Worm (Caenorhabditis elegans) whole organism, L1 larva: ENCODE results near the gene ceh-86.
A peak's percentile ranks its signal among the peaks of the same experiment; 100 is the strongest.

Experiments used
- C34B4.2 ChIP-seq: sonication (generic microtip); optimal IDR thresholded peaks from 2 replicates; lab custom pipeline; 2017; ENCODE audit warnings: mild to moderate bottlenecking, missing genetic modification characterization, missing compliant biosample characterization
- Y116A8C.19 ChIP-seq: sonication (generic microtip); optimal IDR thresholded peaks from 2 replicates; lab custom pipeline; 2016; ENCODE audit warnings: missing compliant biosample characterization, missing genetic modification characterization, borderline replicate concordance
- aha-1 ChIP-seq: fragments of 150-350 bp; optimal IDR thresholded peaks from 2 replicates; lab custom pipeline; 2014; ENCODE audit warnings: missing biosample characterization, missing genetic modification characterization
- ceh-63 ChIP-seq: fragments of 200-800 bp; sonication (Bioruptor generic); optimal IDR thresholded peaks from 2 replicates; lab custom pipeline; 2018; ENCODE audit warnings: mild to moderate bottlenecking, missing genetic modification characterization, missing compliant biosample characterization
- ceh-8 ChIP-seq: fragments of 200-800 bp; sonication (Bioruptor generic); optimal IDR thresholded peaks from 2 replicates; lab custom pipeline; 2018; ENCODE audit warnings: mild to moderate bottlenecking, missing genetic modification characterization, moderate library complexity, missing compliant biosample characterization
- ceh-88 ChIP-seq: fragments of 200-800 bp; sonication (Bioruptor generic); IDR thresholded peaks from 2 replicates; pipeline ENCODE4 v1.3.6; 2022; ENCODE audit warnings: missing genetic modification characterization, missing compliant biosample characterization
- ceh-90 ChIP-seq: sonication (generic microtip); optimal IDR thresholded peaks from 2 replicates; lab custom pipeline; 2016; ENCODE audit warnings: missing genetic modification characterization, missing compliant biosample characterization
- ces-1 ChIP-seq: fragments of 150-350 bp; optimal IDR thresholded peaks from 2 replicates; lab custom pipeline; 2014; ENCODE audit warnings: missing biosample characterization, missing genetic modification reagents, missing genetic modification characterization
- efl-1 ChIP-seq, 4 experiments: fragments of 150-350 bp; optimal IDR thresholded peaks in 3 of 4; peaks in 1 of 4; 1 replicate in 1 of 4; 2 replicates in 3 of 4; lab custom pipeline; 2014; ENCODE audit warnings: missing biosample characterization in 2 of 4, missing genetic modification characterization in 2 of 4, missing genetic modification reagents in 2 of 4
- efl-3 ChIP-seq: fragments of 200-800 bp; sonication (Bioruptor generic); optimal IDR thresholded peaks from 2 replicates; lab custom pipeline; 2018; ENCODE audit warnings: mild to moderate bottlenecking, missing genetic modification characterization, missing compliant biosample characterization
- egl-13 ChIP-seq: sonication (generic microtip); optimal IDR thresholded peaks from 2 replicates; lab custom pipeline; 2016; ENCODE audit warnings: missing genotype, missing genetic modification reagents, missing genetic modification characterization, missing compliant biosample characterization
- egl-27 ChIP-seq, 2 experiments: fragments of 150-350 bp in 1 of 2; sonication (generic microtip); optimal IDR thresholded peaks; 3 replicates each; lab custom pipeline; 2017 to 2018; ENCODE audit warnings: missing biosample characterization in 2 of 2, missing genetic modification characterization in 2 of 2, missing genetic modification reagents in 2 of 2
- elt-2 ChIP-seq: sonication (generic microtip); optimal IDR thresholded peaks from 2 replicates; lab custom pipeline; 2016; ENCODE audit warnings: missing genetic modification characterization, mild to moderate bottlenecking, inconsistent platforms, missing compliant biosample characterization, missing genetic modification reagents
- fkh-10 ChIP-seq: sonication (generic microtip); optimal IDR thresholded peaks from 2 replicates; lab custom pipeline; 2017; ENCODE audit warnings: missing biosample characterization, missing genetic modification reagents, missing genetic modification characterization
- grh-1 ChIP-seq: fragments of 200-800 bp; sonication (Bioruptor generic); IDR thresholded peaks from 2 replicates; pipeline ENCODE4 v1.3.6; 2022; ENCODE audit warnings: missing genetic modification reagents, missing genetic modification characterization, missing compliant biosample characterization
- hlh-17 ChIP-seq: fragments of 200-800 bp; sonication (Bioruptor generic); optimal IDR thresholded peaks from 2 replicates; lab custom pipeline; 2018; ENCODE audit warnings: missing genetic modification characterization, mild to moderate bottlenecking, missing compliant biosample characterization, moderate library complexity, borderline replicate concordance
- hpl-2 ChIP-seq: fragments of 150-350 bp; optimal IDR thresholded peaks from 2 replicates; lab custom pipeline; 2014; ENCODE audit warnings: missing biosample characterization, missing genetic modification reagents, missing genetic modification characterization
- jun-1 ChIP-seq: fragments of 150-350 bp; optimal IDR thresholded peaks from 2 replicates; lab custom pipeline; 2014; ENCODE audit warnings: missing biosample characterization, missing genetic modification reagents, missing genetic modification characterization
- lin-14 ChIP-seq: fragments of 200-800 bp; sonication (Bioruptor generic); optimal IDR thresholded peaks from 2 replicates; lab custom pipeline; 2018; ENCODE audit warnings: mild to moderate bottlenecking, missing genetic modification characterization, moderate library complexity, missing compliant biosample characterization
- lin-35 ChIP-seq, 2 experiments: fragments of 150-350 bp; optimal IDR thresholded peaks; 2 replicates each; lab custom pipeline; 2014; ENCODE audit warnings: missing biosample characterization in 2 of 2, missing genetic modification characterization in 2 of 2, missing genetic modification reagents in 2 of 2
- lin-39 ChIP-seq: fragments of 150-350 bp; optimal IDR thresholded peaks from 2 replicates; lab custom pipeline; 2014; ENCODE audit warnings: missing biosample characterization, missing genetic modification reagents, missing genetic modification characterization
- lsy-2 ChIP-seq, 2 experiments: fragments of 150-350 bp; optimal IDR thresholded peaks; 2 replicates each; lab custom pipeline; 2014; ENCODE audit warnings: missing biosample characterization in 2 of 2, missing genetic modification characterization in 2 of 2
- mab-9 ChIP-seq: fragments of 200-800 bp; sonication (Bioruptor generic); IDR thresholded peaks from 2 replicates; pipeline ENCODE4 v1.3.6; 2022; ENCODE audit warnings: missing genetic modification reagents, missing genetic modification characterization, missing compliant biosample characterization
- mdl-1 ChIP-seq, 2 experiments: fragments of 150-350 bp; optimal IDR thresholded peaks; 2 replicates each; lab custom pipeline; 2014 to 2017; ENCODE audit warnings: missing biosample characterization in 2 of 2, missing genetic modification characterization in 2 of 2, inconsistent platforms in 1 of 2
- mep-1 ChIP-seq: fragments of 150-350 bp; optimal IDR thresholded peaks from 2 replicates; lab custom pipeline; 2014; ENCODE audit warnings: missing biosample characterization, missing genetic modification characterization
- nhr-19 ChIP-seq: fragments of 200-800 bp; sonication (Bioruptor generic); conservative IDR thresholded peaks from 2 replicates; pipeline ENCODE4 v1.3.6; 2022; ENCODE audit warnings: missing genetic modification characterization, missing compliant biosample characterization
- nhr-20 ChIP-seq: sonication (generic microtip); optimal IDR thresholded peaks from 2 replicates; lab custom pipeline; 2016; ENCODE audit warnings: mild to moderate bottlenecking, missing genetic modification characterization, missing compliant biosample characterization
- nhr-71 ChIP-seq: sonication (generic microtip); optimal IDR thresholded peaks from 2 replicates; lab custom pipeline; 2016; ENCODE audit warnings: mild to moderate bottlenecking, missing genetic modification characterization, moderate library complexity, missing compliant biosample characterization
- nhr-76 ChIP-seq: sonication (generic microtip); optimal IDR thresholded peaks from 2 replicates; lab custom pipeline; 2017; ENCODE audit warnings: missing biosample characterization, missing genetic modification characterization
- nhr-84 ChIP-seq: sonication (generic microtip); optimal IDR thresholded peaks from 2 replicates; lab custom pipeline; 2017; ENCODE audit warnings: missing biosample characterization, missing genetic modification characterization
- nhr-85 ChIP-seq: sonication (generic microtip); peaks from one replicate; lab custom pipeline; 2016; ENCODE audit warnings: missing genetic modification characterization, inconsistent platforms, missing compliant biosample characterization
- nhr-90 ChIP-seq: sonication (generic microtip); optimal IDR thresholded peaks from 2 replicates; lab custom pipeline; 2016; ENCODE audit warnings: mild to moderate bottlenecking, missing genetic modification characterization, missing compliant biosample characterization; ENCODE audit not compliant: poor library complexity
- pax-3 ChIP-seq: fragments of 200-800 bp; sonication (Bioruptor generic); optimal IDR thresholded peaks from 2 replicates; lab custom pipeline; 2018; ENCODE audit warnings: mild to moderate bottlenecking, missing genetic modification characterization, moderate library complexity, missing compliant biosample characterization
- pqm-1 ChIP-seq: sonication (generic microtip); optimal IDR thresholded peaks from 3 replicates; lab custom pipeline; 2017; ENCODE audit warnings: missing biosample characterization, missing genetic modification characterization
- sptf-1 ChIP-seq: fragments of 150-350 bp; optimal IDR thresholded peaks from 2 replicates; lab custom pipeline; 2014; ENCODE audit warnings: missing biosample characterization, missing genetic modification characterization
- tbx-2 ChIP-seq: sonication (generic microtip); optimal IDR thresholded peaks from 2 replicates; lab custom pipeline; 2016; ENCODE audit warnings: missing genetic modification characterization, missing compliant biosample characterization
- tlp-1 ChIP-seq: fragments of 150-350 bp; optimal IDR thresholded peaks from 2 replicates; lab custom pipeline; 2014; ENCODE audit warnings: missing biosample characterization, missing genetic modification characterization
- unc-62 ChIP-seq: fragments of 150-350 bp; optimal IDR thresholded peaks from 2 replicates; lab custom pipeline; 2014; ENCODE audit warnings: missing biosample characterization, missing genetic modification reagents, missing genetic modification characterization
- unc-86 ChIP-seq: sonication (generic microtip); optimal IDR thresholded peaks from 2 replicates; lab custom pipeline; 2016; ENCODE audit warnings: missing genetic modification characterization, missing compliant biosample characterization
- unc-98 ChIP-seq: fragments of 200-800 bp; sonication (Bioruptor generic); IDR thresholded peaks from 2 replicates; pipeline ENCODE4 v1.3.6; 2022; ENCODE audit warnings: missing genetic modification characterization, missing compliant biosample characterization
- xbp-1 ChIP-seq: sonication (generic microtip); optimal IDR thresholded peaks from 2 replicates; lab custom pipeline; 2016; ENCODE audit warnings: missing genetic modification characterization, missing compliant biosample characterization

Gene ceh-86

DNA sequence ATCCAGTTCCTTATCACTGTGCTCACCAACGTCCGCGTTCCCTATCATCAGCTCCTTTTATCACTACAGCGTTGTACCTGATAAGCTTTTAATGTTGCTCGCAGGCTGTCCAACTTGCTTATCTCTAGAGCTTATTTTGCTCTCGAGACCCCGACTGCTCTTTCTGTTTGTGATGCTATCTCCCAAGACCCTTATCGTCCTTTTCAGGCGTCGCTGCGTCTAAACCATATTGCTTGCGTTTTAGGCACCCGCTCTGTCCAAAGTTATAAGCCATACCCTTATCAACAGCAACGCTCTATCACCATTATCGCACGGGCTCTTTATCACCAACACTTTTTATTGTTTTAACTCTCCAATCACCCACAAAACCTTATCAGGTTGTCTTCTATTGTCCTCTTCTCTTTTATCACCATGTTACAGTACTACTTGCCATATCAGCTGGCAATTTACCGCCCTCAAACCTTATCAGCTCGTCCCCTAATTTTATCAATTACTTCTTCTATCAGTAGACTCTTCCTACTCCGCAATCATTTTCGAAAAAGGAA, 53.3 kb downstream of the ceh-86 start:
- peak; percentile 100 for TF ChIP-seq elt-2 (tag; lab: Kevin White, UChicago)
- peak; percentile 94 for TF ChIP-seq egl-13 (tag; lab: Kevin White, UChicago)
- no peak for TF ChIP-seq unc-86 (tag; lab: Kevin White, UChicago)
- TF ChIP-seq pax-3 (tag; lab: Kevin White, UChicago), result peak; percentile 90
- TF ChIP-seq mep-1 (tag; lab: Kevin White, UChicago), result no peak
- no peak for TF ChIP-seq lin-39
- peak; percentile 19; the same call in 1 of the 2 replicates for TF ChIP-seq nhr-19 (GFP tag; lab: Robert Waterston, UW)
- no peak for TF ChIP-seq sptf-1 (tag; lab: Kevin White, UChicago)
- TF ChIP-seq mdl-1 (tag; optimal IDR thresholded peaks at IDR 0.05; lab: Kevin White, UChicago), result peak in 1 of 2 experiments; percentile 8
- TF ChIP-seq fkh-10 (GFP tag; lab: Kevin White, UChicago), result no peak
- no peak for TF ChIP-seq ceh-63 (GFP tag; lab: Kevin White, UChicago)
- TF ChIP-seq tbx-2 (tag; lab: Kevin White, UChicago), result peak; percentile 19
- no peak for TF ChIP-seq ceh-90
- peak; percentile 46 to 85 for TF ChIP-seq lsy-2 (tag; optimal IDR thresholded peaks at IDR 0.05; lab: Kevin White, UChicago)
- TF ChIP-seq nhr-90 (tag; lab: Kevin White, UChicago), result peak; percentile 59
- no peak for TF ChIP-seq hlh-17 (GFP tag; lab: Kevin White, UChicago)
- no peak for TF ChIP-seq efl-3 (GFP tag; lab: Kevin White, UChicago)
- no peak for TF ChIP-seq nhr-85 (tag; lab: Kevin White, UChicago)
- TF ChIP-seq ces-1, result no peak
- peak; percentile 34 for TF ChIP-seq hpl-2 (GFP tag; lab: Kevin White, UChicago)
- peak in 1 of 2 experiments; percentile 69 for TF ChIP-seq egl-27 (tag; optimal IDR thresholded peaks at IDR 0.05; lab: Kevin White, UChicago)
- no peak for TF ChIP-seq nhr-84 (tag; lab: Kevin White, UChicago)
- TF ChIP-seq lin-14 (GFP tag; lab: Kevin White, UChicago), result peak; percentile 33
- peak; percentile 92 for TF ChIP-seq jun-1 (tag; lab: Kevin White, UChicago)
- TF ChIP-seq nhr-71 (tag; lab: Kevin White, UChicago), result peak; percentile 65
- TF ChIP-seq tlp-1 (tag; lab: Kevin White, UChicago), result peak; percentile 60
- TF ChIP-seq C34B4.2 (tag; lab: Kevin White, UChicago), result no peak
- TF ChIP-seq pqm-1 (tag; lab: Kevin White, UChicago), result peak; percentile 96
- TF ChIP-seq nhr-20 (tag; lab: Kevin White, UChicago), result peak; percentile 58
- no peak for TF ChIP-seq xbp-1 (tag; lab: Kevin White, UChicago)
- no peak for TF ChIP-seq grh-1 (GFP tag; lab: Robert Waterston, UW)
- TF ChIP-seq lin-35 (GFP tag; optimal IDR thresholded peaks at IDR 0.05; lab: Kevin White, UChicago), result peak in 1 of 2 experiments; percentile 60
- no peak for TF ChIP-seq ceh-88
- TF ChIP-seq efl-1 (optimal IDR thresholded peaks at IDR 0.05; lab: Kevin White, UChicago), result no peak
- peak in 1 of 2 experiments; percentile 80 for TF ChIP-seq efl-1 (GFP tag; optimal IDR thresholded peaks at IDR 0.05 in 1 of 2; lab: Kevin White, UChicago)
- TF ChIP-seq unc-98 (GFP tag; lab: Robert Waterston, UW), result no peak

DNA sequence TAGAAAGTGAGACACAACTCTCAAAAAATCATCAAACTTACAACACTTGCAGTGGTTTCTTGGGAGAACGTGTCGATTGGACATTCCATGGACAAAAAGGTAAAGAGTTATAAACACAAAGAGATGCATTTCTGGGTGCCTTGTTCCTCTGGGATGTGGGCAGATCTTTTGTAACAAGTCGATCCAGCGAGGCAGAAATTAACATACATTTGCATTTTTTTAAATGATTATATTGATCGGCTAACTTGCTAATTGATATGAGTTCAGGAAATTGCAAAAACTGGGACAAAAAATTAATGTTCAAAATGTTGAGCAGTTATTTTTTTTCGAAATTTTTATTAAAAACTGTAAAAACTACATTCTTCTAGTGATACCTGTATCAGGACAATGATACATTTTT, 54.1 kb downstream of the ceh-86 start, which contains the start of gene F16G10.6:
Gene F16G10.6 (minus strand): TSS at position 101 of the 400 bp plus-strand sequence.
- TF ChIP-seq tlp-1 (tag; lab: Kevin White, UChicago), result no peak
- TF ChIP-seq fkh-10 (GFP tag; lab: Kevin White, UChicago), result no peak
- TF ChIP-seq pqm-1 (tag; lab: Kevin White, UChicago), result no peak
- no peak for TF ChIP-seq hpl-2 (GFP tag; lab: Kevin White, UChicago)
- no peak for TF ChIP-seq elt-2 (tag; lab: Kevin White, UChicago)
- TF ChIP-seq ceh-8 (GFP tag; lab: Kevin White, UChicago), result no peak
- no peak for TF ChIP-seq unc-62
- TF ChIP-seq nhr-76 (tag; lab: Kevin White, UChicago), result no peak
- TF ChIP-seq lin-14 (GFP tag; lab: Kevin White, UChicago), result no peak
- no peak for TF ChIP-seq grh-1 (GFP tag; lab: Robert Waterston, UW)
- TF ChIP-seq Y116A8C.19 (tag; lab: Kevin White, UChicago), result no peak
- TF ChIP-seq mab-9 (GFP tag; lab: Robert Waterston, UW), result no peak
- TF ChIP-seq lin-39, result no peak
- TF ChIP-seq aha-1 (tag; lab: Kevin White, UChicago), result no peak
- no peak for TF ChIP-seq mep-1 (tag; lab: Kevin White, UChicago)
